Fruit fly (Drosophila melanogaster) whole organism, pupa: Measurements from ENCODE around the gene tau.

Source experiments
- CG10348 ChIP-seq: fragments of 200-800 bp; sonication (Bioruptor generic); IDR thresholded peaks from 2 replicates; pipeline ENCODE4 v1.3.6; 2022; ENCODE audit warnings: missing biosample characterization, missing genetic modification characterization
- CG12605 ChIP-seq: fragments of 200-800 bp; sonication (Bioruptor generic); IDR thresholded peaks from 2 replicates; pipeline ENCODE4 v1.3.6; 2022; ENCODE audit warnings: missing biosample characterization, missing genetic modification characterization
- CG13204 ChIP-seq: fragments of 200-800 bp; sonication (Bioruptor generic); optimal IDR thresholded peaks from 2 replicates; lab custom pipeline; 2018; ENCODE audit warnings: missing biosample characterization, mild to moderate bottlenecking, missing genetic modification characterization, moderate library complexity
- CG14655 ChIP-seq: fragments of 200-800 bp; sonication (Bioruptor generic); optimal IDR thresholded peaks from 3 replicates; lab custom pipeline; 2017; ENCODE audit warnings: mild to moderate bottlenecking, missing biosample characterization, missing genetic modification reagents, missing genetic modification characterization
- CG15710 ChIP-seq: fragments of 200-800 bp; sonication (Bioruptor generic); optimal IDR thresholded peaks from 2 replicates; lab custom pipeline; 2018; ENCODE audit warnings: missing biosample characterization, mild to moderate bottlenecking, missing genetic modification characterization, moderate library complexity
- CG17806 ChIP-seq: fragments of 200-800 bp; sonication (Bioruptor generic); optimal IDR thresholded peaks from 2 replicates; lab custom pipeline; 2018; ENCODE audit warnings: missing biosample characterization, mild to moderate bottlenecking, missing genetic modification characterization, moderate library complexity
- CG32121 ChIP-seq: fragments of 200-800 bp; sonication (Bioruptor generic); IDR thresholded peaks from 2 replicates; pipeline ENCODE4 v1.3.6; 2022; ENCODE audit warnings: missing biosample characterization, missing genetic modification characterization
- CG34367 ChIP-seq: fragments of 200-800 bp; sonication (Bioruptor generic); optimal IDR thresholded peaks from 2 replicates; lab custom pipeline; 2018; ENCODE audit warnings: missing biosample characterization, mild to moderate bottlenecking, missing genetic modification characterization
- CG4496 ChIP-seq: fragments of 200-800 bp; sonication (Bioruptor generic); IDR thresholded peaks from 3 replicates; pipeline ENCODE4 v1.3.6; 2022; ENCODE audit warnings: missing biosample characterization, missing genetic modification characterization
- CG8159 ChIP-seq: fragments of 200-800 bp; sonication (Bioruptor generic); optimal IDR thresholded peaks from 3 replicates; lab custom pipeline; 2018; ENCODE audit warnings: missing biosample characterization, mild to moderate bottlenecking, missing genetic modification characterization, moderate library complexity
- CG8301 ChIP-seq: fragments of 200-800 bp; sonication (Bioruptor generic); optimal IDR thresholded peaks from 2 replicates; lab custom pipeline; 2018; ENCODE audit warnings: missing biosample characterization, mild to moderate bottlenecking, missing genetic modification characterization
- CG9948 ChIP-seq: fragments of 200-800 bp; sonication (Bioruptor generic); optimal IDR thresholded peaks from 2 replicates; lab custom pipeline; 2018; ENCODE audit warnings: missing biosample characterization, mild to moderate bottlenecking, missing genetic modification characterization, moderate library complexity
- D1 ChIP-seq: fragments of 200-800 bp; sonication (Bioruptor generic); optimal IDR thresholded peaks from 2 replicates; lab custom pipeline; 2018; ENCODE audit warnings: missing biosample characterization, mild to moderate bottlenecking, missing genetic modification characterization, moderate library complexity
- EcR ChIP-seq: fragments of 200-800 bp; sonication (Bioruptor generic); optimal IDR thresholded peaks from 3 replicates; lab custom pipeline; 2019; ENCODE audit warnings: missing biosample characterization, missing genetic modification characterization, mild to moderate bottlenecking, moderate library complexity, missing genetic modification reagents
- Ets98B ChIP-seq: fragments of 200-800 bp; sonication (Bioruptor generic); IDR thresholded peaks from 2 replicates; pipeline ENCODE4 v1.3.6; 2022; ENCODE audit warnings: missing biosample characterization, missing genetic modification characterization
- Pif1A ChIP-seq: fragments of 200-800 bp; sonication (Bioruptor generic); optimal IDR thresholded peaks from 3 replicates; lab custom pipeline; 2016; ENCODE audit warnings: missing biosample characterization, missing genetic modification characterization
- Pif1B ChIP-seq: fragments of 200-800 bp; sonication (Bioruptor generic); optimal IDR thresholded peaks from 3 replicates; lab custom pipeline; 2016; ENCODE audit warnings: missing biosample characterization, missing genetic modification characterization
- Snoo ChIP-seq: fragments of 200-800 bp; sonication (Bioruptor generic); optimal IDR thresholded peaks from 3 replicates; lab custom pipeline; 2017; ENCODE audit warnings: missing biosample characterization, mild to moderate bottlenecking, missing genetic modification characterization, inconsistent platforms
- fd96Ca ChIP-seq: fragments of 200-800 bp; sonication (Bioruptor generic); IDR thresholded peaks from 3 replicates; pipeline ENCODE4 v1.3.6; 2022; ENCODE audit warnings: missing biosample characterization, missing genetic modification characterization
- gl ChIP-seq: fragments of 200-800 bp; sonication (Bioruptor generic); optimal IDR thresholded peaks from 2 replicates; lab custom pipeline; 2018; ENCODE audit warnings: missing biosample characterization, mild to moderate bottlenecking, missing genetic modification characterization
- rn ChIP-seq: fragments of 200-800 bp; sonication (Bioruptor generic); IDR thresholded peaks from 2 replicates; pipeline ENCODE4 v1.3.6; 2022; ENCODE audit warnings: missing biosample characterization, missing genetic modification characterization

The tau gene

dm6 chr3R:27637264-27637860 lies 19.4 kb downstream of the tau start:
- TF ChIP-seq CG8159 (tag; lab: Kevin White, UChicago), result peak; percentile 22
- TF ChIP-seq EcR (GFP tag; lab: Kevin White, UChicago), result no peak
- TF ChIP-seq CG15710 (tag; lab: Kevin White, UChicago), result peak; percentile 0
- no peak for TF ChIP-seq CG17806 (tag; lab: Kevin White, UChicago)
- TF ChIP-seq, all 21 proteins: peak for 2

DNA sequence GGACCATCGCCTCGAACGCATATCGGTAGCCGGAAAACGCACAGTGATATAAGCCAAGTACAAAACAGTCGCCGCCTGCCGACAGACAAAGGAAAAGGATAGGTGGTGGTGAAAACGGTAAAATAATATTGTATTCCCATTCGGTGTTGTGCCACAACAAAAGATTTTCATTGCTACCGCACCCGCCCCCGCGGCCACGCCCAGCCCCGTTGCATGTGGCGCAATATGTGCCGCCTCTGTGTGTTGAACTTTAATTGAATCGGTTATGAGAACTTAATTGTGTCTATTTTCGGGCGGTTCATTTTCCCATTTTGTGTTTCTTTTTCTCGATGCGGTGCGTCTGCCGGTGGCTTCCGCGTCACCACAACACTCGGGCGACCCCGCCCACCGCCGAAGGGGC lies 20.1 kb downstream of the tau start:
- TF ChIP-seq CG15710 (tag; lab: Kevin White, UChicago) (no peak), CG10348 (GFP tag; lab: Robert Waterston, UW) (no peak), CG14655 (no peak), rn (GFP tag; lab: Robert Waterston, UW) (no peak), Pif1A (GFP tag; lab: Kevin White, UChicago) (no peak), D1 (no peak), CG12605 (GFP tag; lab: Robert Waterston, UW) (no peak), CG13204 (GFP tag; lab: Kevin White, UChicago) (no peak), EcR (GFP tag; lab: Kevin White, UChicago) (no peak), Snoo (tag; lab: Kevin White, UChicago) (no peak), CG8301 (tag; lab: Kevin White, UChicago) (no peak), CG17806 (tag; lab: Kevin White, UChicago) (no peak), Ets98B (GFP tag; lab: Robert Waterston, UW) (no peak), fd96Ca (GFP tag; lab: Robert Waterston, UW) (no peak), CG4496 (no peak), gl (no peak), CG9948 (tag; lab: Kevin White, UChicago) (no peak), Pif1B (GFP tag; lab: Kevin White, UChicago) (no peak)

- TF ChIP-seq Snoo (tag; lab: Kevin White, UChicago) (peak; percentile 99), fd96Ca (GFP tag; lab: Robert Waterston, UW) (peak; percentile 99), Pif1A (GFP tag; lab: Kevin White, UChicago) (peak; percentile 99), D1 (peak; percentile 99), Ets98B (GFP tag; lab: Robert Waterston, UW) (peak; percentile 100), CG15710 (tag; lab: Kevin White, UChicago) (peak; percentile 100), gl (peak; percentile 98), CG34367 (tag; lab: Kevin White, UChicago) (peak; percentile 99), CG12605 (GFP tag; lab: Robert Waterston, UW) (peak; percentile 100), CG9948 (tag; lab: Kevin White, UChicago) (peak; percentile 100), Pif1B (GFP tag; lab: Kevin White, UChicago) (peak; percentile 99), EcR (GFP tag; lab: Kevin White, UChicago) (no peak), CG13204 (GFP tag; lab: Kevin White, UChicago) (peak; percentile 97), CG4496 (peak; percentile 100), CG14655 (peak; percentile 100), CG8159 (tag; lab: Kevin White, UChicago) (peak; percentile 100), CG8301 (tag; lab: Kevin White, UChicago) (peak; percentile 100), CG10348 (GFP tag; lab: Robert Waterston, UW) (peak; percentile 99), CG32121 (GFP tag; lab: Robert Waterston, UW) (peak; percentile 100), rn (GFP tag; lab: Robert Waterston, UW) (peak; percentile 100), CG17806 (tag; lab: Kevin White, UChicago) (peak; percentile 100)
Measured at dm6 chr3R:27636010-27636584, 20.7 kb downstream of the tau start, which contains the start of the genes CG5611 and Mtl. Gene CG5611 (minus strand): TSS chr3R:27636060. Gene Mtl (plus strand): TSS chr3R:27636412.

- no peak for TF ChIP-seq CG14655
- no peak for TF ChIP-seq Pif1A (GFP tag; lab: Kevin White, UChicago)
- no peak for TF ChIP-seq CG9948 (tag; lab: Kevin White, UChicago)
- TF ChIP-seq D1, result no peak
- TF ChIP-seq CG13204 (GFP tag; lab: Kevin White, UChicago), result no peak
- TF ChIP-seq CG15710 (tag; lab: Kevin White, UChicago), result no peak
- TF ChIP-seq CG32121 (GFP tag; lab: Robert Waterston, UW), result no peak
- TF ChIP-seq fd96Ca (GFP tag; lab: Robert Waterston, UW), result no peak
- TF ChIP-seq CG12605 (GFP tag; lab: Robert Waterston, UW), result no peak
- TF ChIP-seq CG10348 (GFP tag; lab: Robert Waterston, UW), result no peak
- TF ChIP-seq CG4496, result no peak
- TF ChIP-seq rn (GFP tag; lab: Robert Waterston, UW), result no peak
Measured at dm6 chr3R:27625911-27626310, 30.9 kb downstream of the tau start, which contains the start of gene CG5612. Gene CG5612 (minus strand): TSS chr3R:27626011.

DNA sequence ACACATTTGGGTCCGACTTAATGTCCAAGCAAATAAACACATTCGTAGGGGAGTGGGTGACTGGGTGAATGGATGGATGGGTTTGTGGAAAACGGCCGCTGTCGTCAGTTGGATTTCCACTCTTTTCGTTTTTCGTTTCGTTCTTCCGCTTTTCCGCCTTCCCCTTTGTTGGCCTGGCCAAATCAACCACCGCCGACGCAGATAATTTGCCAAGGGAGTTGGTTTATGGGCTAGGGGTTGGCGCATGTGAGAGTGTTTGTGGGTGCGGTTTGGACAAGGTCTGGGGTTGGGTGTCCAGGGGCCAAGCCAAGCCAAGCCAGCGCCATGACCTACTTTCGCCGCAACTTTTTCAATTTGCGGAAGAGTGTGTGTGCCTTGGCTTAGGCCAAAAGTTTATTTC lies 33.8 kb downstream of the tau start:
- no peak for TF ChIP-seq CG10348 (GFP tag; lab: Robert Waterston, UW)
- no peak for TF ChIP-seq CG13204 (GFP tag; lab: Kevin White, UChicago)
- TF ChIP-seq Snoo (tag; lab: Kevin White, UChicago), result no peak
- TF ChIP-seq CG8159 (tag; lab: Kevin White, UChicago), result no peak
- no peak for TF ChIP-seq Ets98B (GFP tag; lab: Robert Waterston, UW)
- no peak for TF ChIP-seq CG14655
- TF ChIP-seq fd96Ca (GFP tag; lab: Robert Waterston, UW), result no peak
